Worm (Caenorhabditis elegans): ENCODE results near the gene C49H3.3.

The C49H3.3 gene

DNA sequence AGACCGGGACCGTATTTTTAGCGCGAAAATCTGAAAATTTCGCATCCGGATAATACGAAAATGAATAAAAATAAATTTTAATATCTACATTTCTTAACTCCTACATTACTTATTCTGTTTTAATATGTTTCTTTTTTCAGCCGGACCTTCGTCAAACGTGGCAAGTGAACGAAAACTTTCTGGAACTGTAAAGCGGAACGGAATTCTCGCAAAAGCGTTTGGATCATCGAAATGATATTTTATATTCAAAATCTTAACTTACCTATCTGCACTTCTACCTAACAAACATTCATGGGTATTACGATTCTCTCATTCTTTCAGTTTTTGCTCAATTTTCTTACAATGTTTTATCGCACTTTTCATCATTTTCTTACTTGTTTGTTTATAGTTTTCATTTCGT lies 17.5 kb upstream of the C49H3.3 start (continued):
- TF ChIP-seq F49E8.2 (tag; optimal IDR thresholded peaks at IDR 0.05; ENCODE audit: insufficient read depth) (no peak), nhr-27 (tag; optimal IDR thresholded peaks at IDR 0.05) (no peak)

DNA sequence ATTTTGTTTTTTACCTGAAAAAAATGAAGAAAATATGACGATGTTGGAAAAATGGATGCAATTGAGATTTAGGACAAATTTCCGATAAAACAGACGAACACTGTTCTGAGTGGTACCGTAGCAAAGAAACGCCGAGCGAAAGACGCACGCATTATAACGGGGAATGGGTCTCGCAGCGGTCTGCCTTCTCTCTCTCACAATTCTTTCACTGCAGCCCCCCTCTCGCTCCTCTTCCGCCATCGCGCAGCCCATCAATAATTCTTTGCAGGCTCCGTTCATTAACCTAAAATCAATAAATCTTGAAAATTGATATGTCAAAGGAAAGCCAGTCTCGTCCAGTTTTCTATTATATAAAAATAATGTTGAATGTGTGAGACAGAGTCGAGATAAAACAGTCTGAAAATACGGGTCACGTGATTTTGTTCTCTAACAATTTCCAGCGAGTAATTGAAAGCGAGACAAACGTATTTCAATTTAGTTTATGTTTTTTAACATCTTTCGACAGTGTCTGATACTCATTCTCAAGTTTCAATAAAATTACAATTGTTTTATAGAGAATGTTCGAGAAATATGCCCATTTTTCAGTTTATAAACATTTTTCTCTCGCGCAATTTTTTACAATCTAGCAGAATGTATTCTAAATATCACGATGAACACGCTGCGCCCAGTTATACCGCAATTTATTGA lies 14.6 kb upstream of the C49H3.3 start:
- TF ChIP-seq B0019.2 (GFP tag; conservative IDR thresholded peaks at IDR 0.05) (no peak), lsy-27 (tag; optimal IDR thresholded peaks at IDR 0.05; ENCODE audit: borderline replicate concordance, insufficient read depth) (no peak), chd-7 (tag; optimal IDR thresholded peaks at IDR 0.05) (no peak), cebp-1 (GFP tag; IDR thresholded peaks at IDR 0.05) (no peak), cebp-1 (tag; optimal IDR thresholded peaks at IDR 0.05) (no peak), F33H1.4 (GFP tag; IDR thresholded peaks at IDR 0.05) (peak; percentile 82), nfyb-1 (GFP tag; IDR thresholded peaks at IDR 0.05) (no peak), gei-17 (GFP tag; optimal IDR thresholded peaks at IDR 0.05) (no peak), let-526 (GFP tag; IDR thresholded peaks at IDR 0.05) (no peak), nhr-27 (tag; optimal IDR thresholded peaks at IDR 0.05) (no peak), ama-1 (optimal IDR thresholded peaks at IDR 0.05) (no peak), ama-1 (GFP tag; optimal IDR thresholded peaks at IDR 0.05) (no peak), snpc-4 (GFP tag; optimal IDR thresholded peaks at IDR 0.05) (no peak), snpc-4 (tag; optimal IDR thresholded peaks at IDR 0.05) (peak in 3 of 4 experiments; percentile 3 to 50 (median 6)), hlh-26 (GFP tag; conservative IDR thresholded peaks at IDR 0.05) (no peak), madf-8 (GFP tag; conservative IDR thresholded peaks at IDR 0.05) (no peak), nhr-90 (tag; optimal IDR thresholded peaks at IDR 0.05) (no peak), Y95B8A.8 (GFP tag; IDR thresholded peaks at IDR 0.05) (no peak), rec-8 (tag; optimal IDR thresholded peaks at IDR 0.05) (no peak), nhr-179 (tag; optimal IDR thresholded peaks at IDR 0.05) (no peak), ztf-6 (GFP tag; IDR thresholded peaks at IDR 0.05) (no peak), mcd-1 (GFP tag; IDR thresholded peaks at IDR 0.05) (0 out of 2 replicates have a peak, but pooled peaks have one; percentile 34), zfh-2 (GFP tag; conservative IDR thresholded peaks at IDR 0.05) (peak; percentile 70; the same call in 1 of the 2 replicates), ceh-79 (tag; optimal IDR thresholded peaks at IDR 0.05) (no peak), ztf-3 (GFP tag; optimal IDR thresholded peaks at IDR 0.05) (no peak), hlh-12 (tag; optimal IDR thresholded peaks at IDR 0.05) (no peak), unc-62 (GFP tag; optimal IDR thresholded peaks at IDR 0.05) (no peak), xnd-1 (tag; optimal IDR thresholded peaks at IDR 0.05) (peak; percentile 46), C17E4.6 (GFP tag; IDR thresholded peaks at IDR 0.05) (no peak), attf-5 (GFP tag; optimal IDR thresholded peaks at IDR 0.05) (no peak), F22D6.2 (tag; optimal IDR thresholded peaks at IDR 0.05) (no peak), F10E7.11 (tag; optimal IDR thresholded peaks at IDR 0.05) (no peak), ztf-22 (GFP tag; optimal IDR thresholded peaks at IDR 0.05) (no peak), ekl-4 (GFP tag; IDR thresholded peaks at IDR 0.05) (no peak), hmg-1.2 (GFP tag; IDR thresholded peaks at IDR 0.05) (peak; percentile 25; the same call in 1 of the 2 replicates), D2030.7 (GFP tag; IDR thresholded peaks at IDR 0.05) (no peak), egl-44 (GFP tag; IDR thresholded peaks at IDR 0.05) (no peak), F39B2.1 (GFP tag; IDR thresholded peaks at IDR 0.05) (no peak), bed-2 (GFP tag; IDR thresholded peaks at IDR 0.05) (no peak), madf-6 (GFP tag; IDR thresholded peaks at IDR 0.05) (peak; percentile 75), F23B12.7 (tag; optimal IDR thresholded peaks at IDR 0.05; ENCODE audit: insufficient read depth) (no peak), nhr-80 (tag; optimal IDR thresholded peaks at IDR 0.05) (peak; percentile 6), bed-1 (GFP tag; IDR thresholded peaks at IDR 0.05) (no peak), dox-1 (GFP tag; IDR thresholded peaks at IDR 0.05) (peak; percentile 52; the same call in 1 of the 2 replicates), lin-54 (GFP tag; optimal IDR thresholded peaks at IDR 0.05) (peak; percentile 2)

All from whole organism, young adult.